Fruit fly (Drosophila melanogaster) whole organism, embryonic: ENCODE data around the gene CG8420.
A peak's percentile ranks its signal among the peaks of the same experiment; 100 is the strongest.

Experiments
- Adf1 ChIP-seq: fragments of 200-800 bp; sonication (Bioruptor generic); IDR thresholded peaks from 2 replicates; pipeline ENCODE4 v1.3.6; 2022; ENCODE audit warnings: missing biosample characterization, missing genetic modification characterization
- Antp ChIP-seq: fragments of 200-800 bp; sonication (Bioruptor generic); optimal IDR thresholded peaks from 3 replicates; lab custom pipeline; 2016; ENCODE audit warnings: missing biosample characterization, missing genetic modification characterization
- BEAF-32 ChIP-seq: fragments of 200-800 bp; sonication (Bioruptor generic); optimal IDR thresholded peaks from 3 replicates; lab custom pipeline; 2017; ENCODE audit warnings: missing biosample characterization, missing genetic modification characterization, mild to moderate bottlenecking, moderate library complexity, missing genetic modification reagents
- Blimp-1 ChIP-seq: fragments of 200-800 bp; sonication (Bioruptor generic); optimal IDR thresholded peaks from 3 replicates; lab custom pipeline; 2018; ENCODE audit warnings: missing biosample characterization, missing genetic modification characterization, mild to moderate bottlenecking, moderate library complexity, missing genetic modification reagents
- CG10321 ChIP-seq: fragments of 200-800 bp; sonication (Bioruptor generic); IDR thresholded peaks from 2 replicates; pipeline ENCODE4 v1.3.6; 2022; ENCODE audit warnings: missing biosample characterization, missing genetic modification characterization
- CG10565 ChIP-seq: fragments of 200-800 bp; sonication (Bioruptor generic); optimal IDR thresholded peaks from 3 replicates; lab custom pipeline; 2016; ENCODE audit warnings: missing biosample characterization, mild to moderate bottlenecking, missing genetic modification characterization
- CG11398 ChIP-seq: fragments of 200-800 bp; sonication (Bioruptor generic); optimal IDR thresholded peaks from 2 replicates; lab custom pipeline; 2016; ENCODE audit warnings: missing biosample characterization, missing genetic modification characterization
- CG12155 ChIP-seq: fragments of 200-800 bp; sonication (Bioruptor generic); optimal IDR thresholded peaks from 3 replicates; lab custom pipeline; 2016; ENCODE audit warnings: missing biosample characterization, missing genetic modification characterization
- CG1602 ChIP-seq: fragments of 200-800 bp; sonication (Bioruptor generic); optimal IDR thresholded peaks from 3 replicates; lab custom pipeline; 2016; ENCODE audit warnings: missing biosample characterization, missing genetic modification characterization
- CG17912 ChIP-seq: fragments of 200-800 bp; sonication (Bioruptor generic); optimal IDR thresholded peaks from 2 replicates; lab custom pipeline; 2018; ENCODE audit warnings: missing biosample characterization, mild to moderate bottlenecking, missing genetic modification characterization
- CG32532 ChIP-seq: fragments of 200-800 bp; sonication (Bioruptor generic); IDR thresholded peaks from 2 replicates; pipeline ENCODE4 v1.3.6; 2022; ENCODE audit warnings: missing biosample characterization, missing genetic modification characterization
- CG34224 ChIP-seq: fragments of 200-800 bp; sonication (Bioruptor generic); IDR thresholded peaks from 3 replicates; pipeline ENCODE4 v1.3.6; 2022; ENCODE audit warnings: missing biosample characterization, missing genetic modification characterization; ENCODE audit not compliant: partially characterized antibody
- CG3838 ChIP-seq: fragments of 200-800 bp; sonication (Bioruptor generic); optimal IDR thresholded peaks from 3 replicates; lab custom pipeline; 2016; ENCODE audit warnings: missing biosample characterization, missing genetic modification characterization
- CG42726 ChIP-seq: fragments of 200-800 bp; sonication (Bioruptor generic); IDR thresholded peaks from 2 replicates; pipeline ENCODE4 v1.3.6; 2022; ENCODE audit warnings: missing biosample characterization, missing genetic modification characterization; ENCODE audit not compliant: partially characterized antibody
- CG4404 ChIP-seq: fragments of 200-800 bp; sonication (Bioruptor generic); IDR thresholded peaks from 2 replicates; pipeline ENCODE4 v1.3.6; 2022; ENCODE audit warnings: missing biosample characterization, missing genetic modification characterization
- CG4617 ChIP-seq: fragments of 200-800 bp; sonication (Bioruptor generic); optimal IDR thresholded peaks from 3 replicates; lab custom pipeline; 2016; ENCODE audit warnings: missing biosample characterization, missing genetic modification characterization, borderline replicate concordance
- CG6654 ChIP-seq: fragments of 200-800 bp; sonication (Bioruptor generic); optimal IDR thresholded peaks from 2 replicates; lab custom pipeline; 2017; ENCODE audit warnings: missing biosample characterization, mild to moderate bottlenecking, missing genetic modification characterization
- CG8281 ChIP-seq: fragments of 200-800 bp; sonication (Bioruptor generic); optimal IDR thresholded peaks from 2 replicates; lab custom pipeline; 2018; ENCODE audit warnings: missing biosample characterization, mild to moderate bottlenecking, missing genetic modification characterization, moderate library complexity
- CG8924 ChIP-seq: fragments of 200-800 bp; optimal IDR thresholded peaks from 3 replicates; lab custom pipeline; 2019; ENCODE audit warnings: missing biosample characterization, mild to moderate bottlenecking, missing genetic modification characterization, moderate library complexity
- D ChIP-seq, 2 experiments: fragments of 200-800 bp in 1 of 2; fragments of >200 bp in 1 of 2; sonication (Bioruptor generic) in 1 of 2; optimal IDR thresholded peaks; 2 replicates in 1 of 2; 3 replicates in 1 of 2; lab custom pipeline; 2017; ENCODE audit warnings: mild to moderate bottlenecking in 1 of 2, missing biosample characterization in 1 of 2, missing genetic modification characterization in 1 of 2, missing genetic modification reagents in 1 of 2
- HLHmδ ChIP-seq: fragments of 200-800 bp; sonication (Bioruptor generic); optimal IDR thresholded peaks from 2 replicates; lab custom pipeline; 2018; ENCODE audit warnings: missing biosample characterization, mild to moderate bottlenecking, missing genetic modification characterization, moderate library complexity
- Hand ChIP-seq: fragments of 200-800 bp; sonication (Bioruptor generic); optimal IDR thresholded peaks from 2 replicates; lab custom pipeline; 2017; ENCODE audit warnings: mild to moderate bottlenecking, missing biosample characterization, missing genetic modification reagents, missing genetic modification characterization
- Hmx ChIP-seq: fragments of 200-800 bp; sonication (Bioruptor generic); optimal IDR thresholded peaks from 2 replicates; lab custom pipeline; 2016; ENCODE audit warnings: missing biosample characterization, missing genetic modification characterization
- NK7.1 ChIP-seq: fragments of 200-800 bp; sonication (Bioruptor generic); optimal IDR thresholded peaks from 3 replicates; lab custom pipeline; 2016; ENCODE audit warnings: missing biosample characterization, missing genetic modification characterization
- Oaz ChIP-seq: fragments of 200-800 bp; sonication (Bioruptor generic); IDR thresholded peaks from 2 replicates; pipeline ENCODE4 v1.3.6; 2022; ENCODE audit warnings: missing biosample characterization, missing genetic modification characterization
- Pdp1 ChIP-seq, 2 experiments: fragments of 200-800 bp; sonication (Bioruptor generic); optimal IDR thresholded peaks; 3 replicates each; lab custom pipeline; 2016; ENCODE audit warnings: missing biosample characterization in 2 of 2, missing genetic modification characterization in 2 of 2, mild to moderate bottlenecking in 1 of 2, moderate library complexity in 1 of 2
- Poxn ChIP-seq: fragments of 200-800 bp; sonication (Bioruptor generic); IDR thresholded peaks from 2 replicates; pipeline ENCODE4 v1.3.6; 2022; ENCODE audit warnings: missing biosample characterization, missing genetic modification characterization
- Sin3A ChIP-seq: fragments of >200 bp; optimal IDR thresholded peaks from 2 replicates; lab custom pipeline; 2018
- Ssrp ChIP-seq: fragments of 200-800 bp; sonication (Bioruptor generic); optimal IDR thresholded peaks from 2 replicates; lab custom pipeline; 2018; ENCODE audit warnings: missing biosample characterization, mild to moderate bottlenecking, missing genetic modification characterization, moderate library complexity
- cad ChIP-seq: fragments of >200 bp; optimal IDR thresholded peaks from 2 replicates; lab custom pipeline; 2017; ENCODE audit warnings: missing biosample characterization, missing genetic modification characterization
- cas ChIP-seq: fragments of 200-800 bp; sonication (Bioruptor generic); IDR thresholded peaks from 2 replicates; pipeline ENCODE4 v1.3.6; 2022; ENCODE audit warnings: missing biosample characterization, missing genetic modification characterization
- chinmo ChIP-seq: fragments of 200-800 bp; sonication (Bioruptor generic); IDR thresholded peaks from 4 replicates; pipeline ENCODE4 v1.3.6; 2022; ENCODE audit warnings: missing biosample characterization, missing genetic modification characterization; ENCODE audit not compliant: partially characterized antibody
- dati ChIP-seq: fragments of 200-800 bp; sonication (Bioruptor generic); IDR thresholded peaks from 2 replicates; pipeline ENCODE4 v1.3.6; 2022; ENCODE audit warnings: missing biosample characterization, missing genetic modification characterization
- dmrt11E ChIP-seq: fragments of 200-800 bp; sonication (Bioruptor generic); optimal IDR thresholded peaks from 3 replicates; lab custom pipeline; 2018; ENCODE audit warnings: missing biosample characterization, mild to moderate bottlenecking, missing genetic modification characterization, moderate library complexity
- her ChIP-seq: fragments of 200-800 bp; sonication (Bioruptor generic); optimal IDR thresholded peaks from 2 replicates; lab custom pipeline; 2016; ENCODE audit warnings: missing biosample characterization, missing genetic modification characterization
- jumu ChIP-seq: fragments of 200-800 bp; sonication (Bioruptor generic); optimal IDR thresholded peaks from 3 replicates; lab custom pipeline; 2016; ENCODE audit warnings: missing biosample characterization, missing genetic modification characterization
- ken ChIP-seq: fragments of 200-800 bp; sonication (Bioruptor generic); IDR thresholded peaks from 3 replicates; pipeline ENCODE4 v1.3.6; 2022; ENCODE audit warnings: missing biosample characterization, missing genetic modification characterization
- luna ChIP-seq: fragments of 200-800 bp; sonication (Bioruptor generic); optimal IDR thresholded peaks from 2 replicates; lab custom pipeline; 2016; ENCODE audit warnings: missing biosample characterization, missing genetic modification characterization
- mirr ChIP-seq: fragments of 200-800 bp; sonication (Bioruptor generic); optimal IDR thresholded peaks from 3 replicates; lab custom pipeline; 2018; ENCODE audit warnings: missing biosample characterization, mild to moderate bottlenecking, missing genetic modification characterization
- pan ChIP-seq, 4 experiments: fragments of >200 bp in 3 of 4; fragments of 200-800 bp in 1 of 4; sonication (Bioruptor generic) in 1 of 4; optimal IDR thresholded peaks in 3 of 4; IDR thresholded peaks in 1 of 4; 2 replicates each; pipeline versions ENCODE4 v1.3.6 to Lab custom; 2017 to 2022; ENCODE audit warnings: missing biosample characterization in 2 of 4, missing genetic modification characterization in 2 of 4, mixed read lengths in 1 of 4
- phol ChIP-seq: fragments of 200-800 bp; sonication (Bioruptor generic); optimal IDR thresholded peaks from 3 replicates; lab custom pipeline; 2018; ENCODE audit warnings: missing biosample characterization, mild to moderate bottlenecking, missing genetic modification characterization, moderate library complexity
- schlank ChIP-seq: fragments of 200-800 bp; sonication (Bioruptor generic); optimal IDR thresholded peaks from 2 replicates; lab custom pipeline; 2018; ENCODE audit warnings: missing biosample characterization, mild to moderate bottlenecking, missing genetic modification characterization
- sens-2 ChIP-seq: fragments of 200-800 bp; sonication (Bioruptor generic); IDR thresholded peaks from 2 replicates; pipeline ENCODE4 v1.3.6; 2022; ENCODE audit warnings: missing biosample characterization, missing genetic modification characterization
- sob ChIP-seq: fragments of 200-800 bp; sonication (Bioruptor generic); IDR thresholded peaks from 2 replicates; pipeline ENCODE4 v1.3.6; 2022; ENCODE audit warnings: missing biosample characterization, missing genetic modification characterization
- tll ChIP-seq, 2 experiments: fragments of 200-800 bp in 1 of 2; fragments of >200 bp in 1 of 2; sonication (Bioruptor generic) in 1 of 2; optimal IDR thresholded peaks; 2 replicates each; lab custom pipeline; 2017 to 2019; ENCODE audit warnings: missing biosample characterization in 2 of 2, missing genetic modification characterization in 2 of 2, mild to moderate bottlenecking in 1 of 2, moderate library complexity in 1 of 2
- ttk ChIP-seq: fragments of 200-800 bp; sonication (Bioruptor generic); IDR thresholded peaks from 2 replicates; pipeline ENCODE4 v2.1.2; 2022; ENCODE audit warnings: missing biosample characterization, missing genetic modification characterization
- usp ChIP-seq: fragments of >200 bp; optimal IDR thresholded peaks from 2 replicates; lab custom pipeline; 2017; ENCODE audit warnings: missing biosample characterization, missing genetic modification characterization
- wdn ChIP-seq: fragments of 200-800 bp; sonication (Bioruptor generic); IDR thresholded peaks from 2 replicates; pipeline ENCODE4 v1.3.6; 2022; ENCODE audit warnings: missing biosample characterization, missing genetic modification characterization

The CG8420 gene

dm6 chr3R:9229075-9229835, 17.2 kb upstream of the CG8420 start (continued):
- TF ChIP-seq ken (GFP tag; lab: Robert Waterston, UW) (peak; percentile 69; the same call in 2 of the 3 replicates), luna (GFP tag; lab: Kevin White, UChicago) (peak; percentile 23), D (optimal IDR thresholded peaks at IDR 0.05; lab: Kevin White, UChicago) (peak; percentile 95), D (GFP tag; optimal IDR thresholded peaks at IDR 0.05; lab: Kevin White, UChicago) (peak; percentile 91), CG3838 (GFP tag; lab: Kevin White, UChicago) (no peak), NK7.1 (peak; percentile 52), sens-2 (peak; percentile 55), jumu (GFP tag; lab: Kevin White, UChicago) (peak; percentile 68), Adf1 (no peak), tll (GFP tag; optimal IDR thresholded peaks at IDR 0.05; lab: Kevin White, UChicago) (peak in 1 of 2 experiments; percentile 33), Ssrp (tag; lab: Kevin White, UChicago) (peak; percentile 83), CG10565 (GFP tag; lab: Kevin White, UChicago) (peak; percentile 48), Pdp1 (GFP tag; optimal IDR thresholded peaks at IDR 0.05; lab: Kevin White, UChicago) (peak; percentile 71 to 88), pan (optimal IDR thresholded peaks at IDR 0.05; lab: Kevin White, UChicago) (no peak), pan (GFP tag; optimal IDR thresholded peaks at IDR 0.05 in 1 of 2, IDR thresholded peaks at IDR 0.05 in 1 of 2) (peak in 1 of 2 experiments; percentile 81), CG4617 (GFP tag; lab: Kevin White, UChicago) (peak; percentile 28), Poxn (GFP tag; lab: Robert Waterston, UW) (no peak), CG34224 (GFP tag; lab: Robert Waterston, UW) (no peak), usp (no peak), CG11398 (peak; percentile 60), CG42726 (no peak), cas (peak; percentile 21; the same call in 1 of the 2 replicates), wdn (GFP tag; lab: Robert Waterston, UW) (no peak), CG12155 (peak; percentile 77), Sin3A (no peak), phol (tag; lab: Kevin White, UChicago) (peak; percentile 86), Hand (GFP tag; lab: Kevin White, UChicago) (peak; percentile 2), her (peak; percentile 69), Blimp-1 (GFP tag; lab: Kevin White, UChicago) (peak; percentile 81), CG4404 (GFP tag; lab: Robert Waterston, UW) (peak; percentile 56), Oaz (GFP tag; lab: Robert Waterston, UW) (no peak), CG17912 (GFP tag; lab: Kevin White, UChicago) (no peak), CG1602 (peak; percentile 74), CG6654 (GFP tag; lab: Kevin White, UChicago) (peak; percentile 48), dmrt11E (tag; lab: Kevin White, UChicago) (peak; percentile 92), sob (peak; percentile 64), CG10321 (GFP tag; lab: Robert Waterston, UW) (peak; percentile 66), CG32532 (peak; percentile 61; the same call in 1 of the 2 replicates), dati (GFP tag; lab: Robert Waterston, UW) (no peak), mirr (no peak), CG8281 (no peak), Hmx (GFP tag; lab: Kevin White, UChicago) (peak; percentile 26), chinmo (0 out of 4 replicates have a peak, but pooled peaks have one; percentile 68), Antp (GFP tag; lab: Kevin White, UChicago) (peak; percentile 82), CG8924 (tag; lab: Kevin White, UChicago) (peak; percentile 82), schlank (tag; lab: Kevin White, UChicago) (no peak), BEAF-32 (GFP tag; lab: Kevin White, UChicago) (no peak), HLHmδ (GFP tag; lab: Kevin White, UChicago) (peak; percentile 81), cad (GFP tag; lab: Kevin White, UChicago) (no peak), ttk (peak; percentile 57; the same call in 1 of the 2 replicates)
